Worm (Caenorhabditis elegans) whole organism, L1 larva: ENCODE measurements around the gene F10E9.1.

Source experiments
- C16A3.4 ChIP-seq: fragments of 150-350 bp; optimal IDR thresholded peaks from 2 replicates; lab custom pipeline; 2014; ENCODE audit warnings: missing biosample characterization, missing genetic modification characterization
- C34B4.2 ChIP-seq: sonication (generic microtip); optimal IDR thresholded peaks from 2 replicates; lab custom pipeline; 2017; ENCODE audit warnings: mild to moderate bottlenecking, missing genetic modification characterization, missing compliant biosample characterization
- F16B12.6 ChIP-seq: fragments of 150-350 bp; optimal IDR thresholded peaks from 2 replicates; lab custom pipeline; 2014; ENCODE audit warnings: missing biosample characterization, missing genetic modification characterization
- Y116A8C.19 ChIP-seq: sonication (generic microtip); optimal IDR thresholded peaks from 2 replicates; lab custom pipeline; 2016; ENCODE audit warnings: missing compliant biosample characterization, missing genetic modification characterization, borderline replicate concordance
- aly-2 ChIP-seq: fragments of 150-350 bp; optimal IDR thresholded peaks from 2 replicates; lab custom pipeline; 2014; ENCODE audit warnings: missing biosample characterization, missing genetic modification characterization
- ama-1 ChIP-seq: fragments of 150-350 bp; optimal IDR thresholded peaks from 2 replicates; lab custom pipeline; 2014
- blmp-1 ChIP-seq: fragments of 150-350 bp; optimal IDR thresholded peaks from 2 replicates; lab custom pipeline; 2014; ENCODE audit warnings: missing biosample characterization, missing genetic modification characterization
- ceh-8 ChIP-seq: fragments of 200-800 bp; sonication (Bioruptor generic); optimal IDR thresholded peaks from 2 replicates; lab custom pipeline; 2018; ENCODE audit warnings: mild to moderate bottlenecking, missing genetic modification characterization, moderate library complexity, missing compliant biosample characterization
- ceh-88 ChIP-seq: fragments of 200-800 bp; sonication (Bioruptor generic); IDR thresholded peaks from 2 replicates; pipeline ENCODE4 v1.3.6; 2022; ENCODE audit warnings: missing genetic modification characterization, missing compliant biosample characterization
- efl-1 ChIP-seq, 4 experiments: fragments of 150-350 bp; optimal IDR thresholded peaks in 3 of 4; peaks in 1 of 4; 1 replicate in 1 of 4; 2 replicates in 3 of 4; lab custom pipeline; 2014; ENCODE audit warnings: missing biosample characterization in 2 of 4, missing genetic modification characterization in 2 of 4, missing genetic modification reagents in 2 of 4
- elt-2 ChIP-seq: sonication (generic microtip); optimal IDR thresholded peaks from 2 replicates; lab custom pipeline; 2016; ENCODE audit warnings: missing genetic modification characterization, mild to moderate bottlenecking, inconsistent platforms, missing compliant biosample characterization, missing genetic modification reagents
- elt-3 ChIP-seq, 6 experiments: fragments of 150-350 bp in 1 of 6; sonication (generic microtip); optimal IDR thresholded peaks; 2 replicates each; lab custom pipeline; 2017 to 2018; ENCODE audit warnings: missing biosample characterization in 6 of 6, missing genetic modification characterization in 6 of 6, inconsistent platforms in 1 of 6
- fkh-10 ChIP-seq: sonication (generic microtip); optimal IDR thresholded peaks from 2 replicates; lab custom pipeline; 2017; ENCODE audit warnings: missing biosample characterization, missing genetic modification reagents, missing genetic modification characterization
- fkh-4 ChIP-seq: sonication (generic microtip); optimal IDR thresholded peaks from 2 replicates; lab custom pipeline; 2016; ENCODE audit warnings: missing compliant biosample characterization, missing genetic modification characterization, borderline replicate concordance
- fkh-8 ChIP-seq: sonication (generic microtip); optimal IDR thresholded peaks from 2 replicates; lab custom pipeline; 2016; ENCODE audit warnings: mild to moderate bottlenecking, missing genetic modification characterization, missing compliant biosample characterization
- fos-1 ChIP-seq: fragments of 150-350 bp; optimal IDR thresholded peaks from 2 replicates; lab custom pipeline; 2014; ENCODE audit warnings: missing biosample characterization, missing genetic modification characterization
- grh-1 ChIP-seq: fragments of 200-800 bp; sonication (Bioruptor generic); IDR thresholded peaks from 2 replicates; pipeline ENCODE4 v1.3.6; 2022; ENCODE audit warnings: missing genetic modification reagents, missing genetic modification characterization, missing compliant biosample characterization
- hpl-2 ChIP-seq: fragments of 150-350 bp; optimal IDR thresholded peaks from 2 replicates; lab custom pipeline; 2014; ENCODE audit warnings: missing biosample characterization, missing genetic modification reagents, missing genetic modification characterization
- irx-1 ChIP-seq: sonication (generic microtip); optimal IDR thresholded peaks from 2 replicates; lab custom pipeline; 2016; ENCODE audit warnings: missing genetic modification characterization, missing compliant biosample characterization
- jun-1 ChIP-seq: fragments of 150-350 bp; optimal IDR thresholded peaks from 2 replicates; lab custom pipeline; 2014; ENCODE audit warnings: missing biosample characterization, missing genetic modification reagents, missing genetic modification characterization
- lin-39 ChIP-seq: fragments of 150-350 bp; optimal IDR thresholded peaks from 2 replicates; lab custom pipeline; 2014; ENCODE audit warnings: missing biosample characterization, missing genetic modification reagents, missing genetic modification characterization
- lir-3 ChIP-seq: sonication (generic microtip); optimal IDR thresholded peaks from 2 replicates; lab custom pipeline; 2016; ENCODE audit warnings: mild to moderate bottlenecking, missing genetic modification characterization, moderate library complexity, missing compliant biosample characterization; ENCODE audit not compliant: poor library complexity
- lsy-2 ChIP-seq, 2 experiments: fragments of 150-350 bp; optimal IDR thresholded peaks; 2 replicates each; lab custom pipeline; 2014; ENCODE audit warnings: missing biosample characterization in 2 of 2, missing genetic modification characterization in 2 of 2
- mdl-1 ChIP-seq, 2 experiments: fragments of 150-350 bp; optimal IDR thresholded peaks; 2 replicates each; lab custom pipeline; 2014 to 2017; ENCODE audit warnings: missing biosample characterization in 2 of 2, missing genetic modification characterization in 2 of 2, inconsistent platforms in 1 of 2
- mef-2 ChIP-seq: fragments of 150-350 bp; optimal IDR thresholded peaks from 2 replicates; lab custom pipeline; 2014; ENCODE audit warnings: missing biosample characterization, missing genetic modification characterization
- nhr-19 ChIP-seq: fragments of 200-800 bp; sonication (Bioruptor generic); conservative IDR thresholded peaks from 2 replicates; pipeline ENCODE4 v1.3.6; 2022; ENCODE audit warnings: missing genetic modification characterization, missing compliant biosample characterization
- nhr-237 ChIP-seq: fragments of 150-350 bp; optimal IDR thresholded peaks from 2 replicates; lab custom pipeline; 2014; ENCODE audit warnings: missing biosample characterization, missing genetic modification characterization
- nhr-28 ChIP-seq: fragments of 150-350 bp; optimal IDR thresholded peaks from 2 replicates; lab custom pipeline; 2014; ENCODE audit warnings: missing biosample characterization, missing genetic modification characterization
- nhr-76 ChIP-seq: sonication (generic microtip); optimal IDR thresholded peaks from 2 replicates; lab custom pipeline; 2017; ENCODE audit warnings: missing biosample characterization, missing genetic modification characterization
- nhr-84 ChIP-seq: sonication (generic microtip); optimal IDR thresholded peaks from 2 replicates; lab custom pipeline; 2017; ENCODE audit warnings: missing biosample characterization, missing genetic modification characterization
- nhr-90 ChIP-seq: sonication (generic microtip); optimal IDR thresholded peaks from 2 replicates; lab custom pipeline; 2016; ENCODE audit warnings: mild to moderate bottlenecking, missing genetic modification characterization, missing compliant biosample characterization; ENCODE audit not compliant: poor library complexity
- pqm-1 ChIP-seq: sonication (generic microtip); optimal IDR thresholded peaks from 3 replicates; lab custom pipeline; 2017; ENCODE audit warnings: missing biosample characterization, missing genetic modification characterization
- rnt-1 ChIP-seq: sonication (generic microtip); optimal IDR thresholded peaks from 2 replicates; lab custom pipeline; 2016; ENCODE audit warnings: mild to moderate bottlenecking, missing genetic modification characterization, moderate library complexity, missing compliant biosample characterization
- skn-1 ChIP-seq: fragments of 150-350 bp; optimal IDR thresholded peaks from 2 replicates; lab custom pipeline; 2014; ENCODE audit warnings: missing biosample characterization, missing genetic modification characterization
- snpc-4 ChIP-seq: fragments of 150-350 bp; optimal IDR thresholded peaks from 2 replicates; lab custom pipeline; 2014; ENCODE audit warnings: missing biosample characterization, missing genetic modification characterization
- snu-23 ChIP-seq: sonication (generic microtip); optimal IDR thresholded peaks from 2 replicates; lab custom pipeline; 2016; ENCODE audit warnings: missing genetic modification characterization, missing compliant biosample characterization
- sptf-1 ChIP-seq: fragments of 150-350 bp; optimal IDR thresholded peaks from 2 replicates; lab custom pipeline; 2014; ENCODE audit warnings: missing biosample characterization, missing genetic modification characterization
- sup-37 ChIP-seq: fragments of 200-800 bp; sonication (Bioruptor generic); optimal IDR thresholded peaks from 2 replicates; lab custom pipeline; 2018; ENCODE audit warnings: mild to moderate bottlenecking, missing genetic modification characterization, missing compliant biosample characterization
- swsn-7 ChIP-seq: sonication (generic microtip); optimal IDR thresholded peaks from 2 replicates; lab custom pipeline; 2016; ENCODE audit warnings: missing genetic modification characterization, missing compliant biosample characterization
- tbx-2 ChIP-seq: sonication (generic microtip); optimal IDR thresholded peaks from 2 replicates; lab custom pipeline; 2016; ENCODE audit warnings: missing genetic modification characterization, missing compliant biosample characterization
- unc-130 ChIP-seq: fragments of 150-350 bp; optimal IDR thresholded peaks from 2 replicates; lab custom pipeline; 2017; ENCODE audit warnings: missing biosample characterization, missing genetic modification characterization, inconsistent platforms
- unc-30 ChIP-seq: sonication (generic microtip); optimal IDR thresholded peaks from 2 replicates; lab custom pipeline; 2017; ENCODE audit warnings: missing biosample characterization, missing genetic modification characterization
- vab-15 ChIP-seq: sonication (generic microtip); optimal IDR thresholded peaks from 2 replicates; lab custom pipeline; 2017; ENCODE audit warnings: missing genotype, mild to moderate bottlenecking, missing genetic modification characterization, missing compliant biosample characterization
- ztf-11 ChIP-seq, 2 experiments: sonication (generic microtip); optimal IDR thresholded peaks; 2 replicates each; lab custom pipeline; 2016 to 2017; ENCODE audit warnings: missing genetic modification characterization in 2 of 2, missing biosample characterization in 1 of 2, missing compliant biosample characterization in 1 of 2
- ztf-4 ChIP-seq: fragments of 150-350 bp; optimal IDR thresholded peaks from 2 replicates; lab custom pipeline; 2014; ENCODE audit warnings: missing biosample characterization, missing genetic modification characterization

The F10E9.1 gene

ce11 chrIII:8358213-8358672 lies 35.3 kb downstream of the F10E9.1 start, which contains the start of the genes R05D3.8 and rfp-1 (continued):
- TF ChIP-seq lir-3 (tag; lab: Kevin White, UChicago) (peak; percentile 42), fos-1 (tag; lab: Kevin White, UChicago) (peak; percentile 82), rnt-1 (tag; lab: Kevin White, UChicago) (peak; percentile 79), snu-23 (peak; percentile 88), aly-2 (peak; percentile 56), nhr-28 (tag; lab: Kevin White, UChicago) (no peak), unc-30 (tag; lab: Kevin White, UChicago) (no peak), nhr-84 (no peak), ama-1 (lab: Kevin White, UChicago) (no peak), sptf-1 (no peak), nhr-90 (peak; percentile 63), grh-1 (peak; percentile 66), mef-2 (tag; lab: Kevin White, UChicago) (no peak), swsn-7 (tag; lab: Kevin White, UChicago) (peak; percentile 71), lsy-2 (tag; optimal IDR thresholded peaks at IDR 0.05; lab: Kevin White, UChicago) (peak; percentile 98 to 99), hpl-2 (GFP tag; lab: Kevin White, UChicago) (no peak), C16A3.4 (tag; lab: Kevin White, UChicago) (peak; percentile 91), ztf-11 (tag; optimal IDR thresholded peaks at IDR 0.05; lab: Kevin White, UChicago) (peak in 1 of 2 experiments; percentile 9), nhr-19 (peak; percentile 68), F16B12.6 (tag; lab: Kevin White, UChicago) (peak; percentile 53), ztf-4 (tag; lab: Kevin White, UChicago) (peak; percentile 43), lin-39 (tag; lab: Kevin White, UChicago) (peak; percentile 44), irx-1 (tag; lab: Kevin White, UChicago) (peak; percentile 28), fkh-10 (peak; percentile 58), skn-1 (tag; lab: Kevin White, UChicago) (peak; percentile 59), pqm-1 (tag; lab: Kevin White, UChicago) (no peak), elt-3 (tag; optimal IDR thresholded peaks at IDR 0.05; lab: Kevin White, UChicago) (peak in 3 of 6 experiments; percentile 4 to 74 (median 20)), mdl-1 (tag; optimal IDR thresholded peaks at IDR 0.05; lab: Kevin White, UChicago) (peak in 1 of 2 experiments; percentile 67), efl-1 (optimal IDR thresholded peaks at IDR 0.05; lab: Kevin White, UChicago) (peak; percentile 89 to 92), efl-1 (GFP tag; optimal IDR thresholded peaks at IDR 0.05 in 1 of 2; lab: Kevin White, UChicago) (peak; percentile 80 to 97), fkh-4 (tag; lab: Kevin White, UChicago) (no peak), Y116A8C.19 (tag; lab: Kevin White, UChicago) (no peak), vab-15 (tag; lab: Kevin White, UChicago) (peak; percentile 32), ceh-8 (GFP tag; lab: Kevin White, UChicago) (no peak), C34B4.2 (no peak), fkh-8 (tag; lab: Kevin White, UChicago) (peak; percentile 77), jun-1 (tag; lab: Kevin White, UChicago) (no peak), unc-130 (tag; lab: Kevin White, UChicago) (peak; percentile 71), tbx-2 (peak; percentile 76), elt-2 (tag; lab: Kevin White, UChicago) (peak; percentile 21), ceh-88 (GFP tag; lab: Robert Waterston, UW) (0 out of 2 replicates have a peak, but pooled peaks have one; percentile 36), blmp-1 (tag; lab: Kevin White, UChicago) (peak; percentile 86), sup-37 (GFP tag; lab: Kevin White, UChicago) (no peak), nhr-237 (tag; lab: Kevin White, UChicago) (peak; percentile 36), snpc-4 (tag; lab: Kevin White, UChicago) (peak; percentile 4), nhr-76 (tag; lab: Kevin White, UChicago) (no peak)
